Fruit fly (Drosophila melanogaster): Measurements from ENCODE around the gene Unc-76.

Gene Unc-76

dm6 chrX:2121716-2122601 is 41.5 kb downstream of the Unc-76 start:
- TF ChIP-seq CG6689 (GFP tag; IDR thresholded peaks at IDR 0.05) = peak; percentile 54
- TF ChIP-seq Hr78 (GFP tag; optimal IDR thresholded peaks at IDR 0.05) = peak in 1 of 2 experiments; percentile 10
- TF ChIP-seq prd (optimal IDR thresholded peaks at IDR 0.05) = no peak
- peak; percentile 41; the same call in 2 of the 3 replicates for TF ChIP-seq prd (GFP tag; IDR thresholded peaks at IDR 0.05)
- no peak for TF ChIP-seq gfzf (GFP tag; optimal IDR thresholded peaks at IDR 0.05)
- TF ChIP-seq CG8765 (GFP tag; IDR thresholded peaks at IDR 0.05) = no peak
- TF ChIP-seq ATbp (GFP tag; optimal IDR thresholded peaks at IDR 0.05) = peak; percentile 28
- TF ChIP-seq CG3065 (GFP tag; optimal IDR thresholded peaks at IDR 0.05) = no peak
- TF ChIP-seq CG31441 (GFP tag; IDR thresholded peaks at IDR 0.05) = peak; percentile 50
- peak; percentile 35; the same call in 1 of the 2 replicates for TF ChIP-seq chm (GFP tag; IDR thresholded peaks at IDR 0.05)
- TF ChIP-seq row (GFP tag; IDR thresholded peaks at IDR 0.05) = peak; percentile 63
- TF ChIP-seq CG9876 (GFP tag; optimal IDR thresholded peaks at IDR 0.05) = no peak
- TF ChIP-seq CG4707 (GFP tag; optimal IDR thresholded peaks at IDR 0.05) = no peak
- peak; percentile 9 for TF ChIP-seq cg (GFP tag; optimal IDR thresholded peaks at IDR 0.05)
- 0 out of 2 replicates have a peak, but pooled peaks have one; percentile 18 for TF ChIP-seq CG32772 (GFP tag; IDR thresholded peaks at IDR 0.05)
- TF ChIP-seq Scr (GFP tag; IDR thresholded peaks at IDR 0.05; ENCODE audit: partially characterized antibody) = no peak
- TF ChIP-seq zfh2 (GFP tag; optimal IDR thresholded peaks at IDR 0.05) = no peak
- TF ChIP-seq CG4730 (GFP tag; IDR thresholded peaks at IDR 0.05) = 0 out of 2 replicates have a peak, but pooled peaks have one; percentile 8
- peak; percentile 33 for TF ChIP-seq lilli (GFP tag; optimal IDR thresholded peaks at IDR 0.05)
- no peak for TF ChIP-seq run (tag; optimal IDR thresholded peaks at IDR 0.05)
- peak; percentile 44 for TF ChIP-seq corto (GFP tag; optimal IDR thresholded peaks at IDR 0.05)
- peak; percentile 49 for TF ChIP-seq unpg (GFP tag; optimal IDR thresholded peaks at IDR 0.05)
- TF ChIP-seq CG17359 (tag; optimal IDR thresholded peaks at IDR 0.05) = peak; percentile 38
- TF ChIP-seq CG11085 (GFP tag; IDR thresholded peaks at IDR 0.05) = no peak
- TF ChIP-seq CG1832 (GFP tag; optimal IDR thresholded peaks at IDR 0.05) = peak; percentile 72
- peak; percentile 40 for TF ChIP-seq pum (GFP tag; optimal IDR thresholded peaks at IDR 0.05)
- TF ChIP-seq lov (optimal IDR thresholded peaks at IDR 0.05) = no peak
- TF ChIP-seq lov (GFP tag; IDR thresholded peaks at IDR 0.05) = 0 out of 3 replicates have a peak, but pooled peaks have one; percentile 11
- no peak for TF ChIP-seq CG12299 (tag; optimal IDR thresholded peaks at IDR 0.05)
- TF ChIP-seq CrebB (tag; optimal IDR thresholded peaks at IDR 0.05) = no peak
- TF ChIP-seq chn (GFP tag; optimal IDR thresholded peaks at IDR 0.05) = peak; percentile 19
- TF ChIP-seq Mes4 (GFP tag; optimal IDR thresholded peaks at IDR 0.05) = peak; percentile 10
- TF ChIP-seq lmd (GFP tag; IDR thresholded peaks at IDR 0.05) = peak; percentile 47; the same call in 1 of the 2 replicates
- peak; percentile 33 for TF ChIP-seq CG10267 (tag; optimal IDR thresholded peaks at IDR 0.05)
- TF ChIP-seq nmo (GFP tag; optimal IDR thresholded peaks at IDR 0.05) = peak; percentile 37
- peak; percentile 10 for TF ChIP-seq CG9817 (tag; optimal IDR thresholded peaks at IDR 0.05)
- peak; percentile 39 for TF ChIP-seq CG7556 (GFP tag; optimal IDR thresholded peaks at IDR 0.05)
- TF ChIP-seq CG1024 (GFP tag; IDR thresholded peaks at IDR 0.05) = peak; percentile 21; the same call in 1 of the 2 replicates
- peak; percentile 13 for TF ChIP-seq CG3163 (GFP tag; optimal IDR thresholded peaks at IDR 0.05)
- TF ChIP-seq chinmo (GFP tag; IDR thresholded peaks at IDR 0.05; ENCODE audit: partially characterized antibody) = no peak
- 0 out of 3 replicates have a peak, but pooled peaks have one; percentile 43 for TF ChIP-seq CG11695 (GFP tag; IDR thresholded peaks at IDR 0.05)
- peak in 1 of 3 experiments; percentile 50 for TF ChIP-seq lola (GFP tag; optimal IDR thresholded peaks at IDR 0.05)
- no peak for TF ChIP-seq Adf1 (GFP tag; IDR thresholded peaks at IDR 0.05)
- TF ChIP-seq Hsf (GFP tag; optimal IDR thresholded peaks at IDR 0.05) = peak; percentile 17
- peak; percentile 6; the same call in 1 of the 2 replicates for TF ChIP-seq onecut (GFP tag; IDR thresholded peaks at IDR 0.05)
- peak; percentile 18 for TF ChIP-seq CG30403 (GFP tag; optimal IDR thresholded peaks at IDR 0.05)
- TF ChIP-seq CG9609 (GFP tag; optimal IDR thresholded peaks at IDR 0.05) = peak; percentile 2
- TF ChIP-seq CG7839 (tag; optimal IDR thresholded peaks at IDR 0.05) = peak; percentile 53
